Worm (Caenorhabditis elegans) whole organism, early embryonic: ENCODE results near the gene R09H10.7.

Source experiments
- F13C5.2 ChIP-seq: sonication (generic microtip); optimal IDR thresholded peaks from 2 replicates; lab custom pipeline; 2017; ENCODE audit warnings: mild to moderate bottlenecking, missing genetic modification characterization, inconsistent platforms, missing compliant biosample characterization
- aly-1 ChIP-seq: sonication (generic microtip); optimal IDR thresholded peaks from 2 replicates; lab custom pipeline; 2016; ENCODE audit warnings: missing genetic modification characterization, missing compliant biosample characterization
- ama-1 ChIP-seq: fragments of 150-350 bp; optimal IDR thresholded peaks from 2 replicates; lab custom pipeline; 2014
- ceh-13 ChIP-seq: fragments of 200-800 bp; sonication (Bioruptor generic); optimal IDR thresholded peaks from 2 replicates; lab custom pipeline; 2018; ENCODE audit warnings: mild to moderate bottlenecking, missing genetic modification characterization, missing compliant biosample characterization
- flt-1 ChIP-seq: fragments of 200-800 bp; sonication (Bioruptor generic); IDR thresholded peaks from 2 replicates; pipeline ENCODE4 v1.3.6; 2022; ENCODE audit warnings: missing genetic modification characterization, missing compliant biosample characterization
- hmbx-1 ChIP-seq: sonication (generic microtip); optimal IDR thresholded peaks from 2 replicates; lab custom pipeline; 2016; ENCODE audit warnings: mild to moderate bottlenecking, missing genetic modification characterization, missing compliant biosample characterization
- hmg-4 ChIP-seq: fragments of 200-800 bp; sonication (Bioruptor generic); optimal IDR thresholded peaks from 2 replicates; lab custom pipeline; 2018; ENCODE audit warnings: mild to moderate bottlenecking, missing genetic modification characterization, missing compliant biosample characterization
- scrt-1 ChIP-seq: fragments of 200-800 bp; sonication (Bioruptor generic); IDR thresholded peaks from 2 replicates; pipeline ENCODE4 v1.3.6; 2022; ENCODE audit warnings: missing genetic modification characterization, missing compliant biosample characterization
- tbx-37 ChIP-seq: fragments of 200-800 bp; sonication (Bioruptor generic); conservative IDR thresholded peaks from 2 replicates; pipeline ENCODE4 v1.3.6; 2022; ENCODE audit warnings: missing genetic modification reagents, missing genetic modification characterization, missing compliant biosample characterization
- tra-4 ChIP-seq: sonication (generic microtip); optimal IDR thresholded peaks from 2 replicates; lab custom pipeline; 2017; ENCODE audit warnings: missing genetic modification characterization, missing compliant biosample characterization

ce11 chrIV:10616366-10616765 is 4.5 kb upstream of the R09H10.7 start:
- TF ChIP-seq scrt-1 (GFP tag; lab: Robert Waterston, UW) (no peak), flt-1 (GFP tag; lab: Robert Waterston, UW) (no peak), F13C5.2 (no peak), aly-1 (tag; lab: Kevin White, UChicago) (no peak), ceh-13 (GFP tag; lab: Kevin White, UChicago) (no peak), ama-1 (lab: Kevin White, UChicago) (no peak), tra-4 (tag; lab: Kevin White, UChicago) (no peak), hmbx-1 (tag; lab: Kevin White, UChicago) (no peak), hmg-4 (GFP tag; lab: Kevin White, UChicago) (no peak), tbx-37 (GFP tag; lab: Robert Waterston, UW) (no peak)
